Fruit fly (Drosophila melanogaster) whole organism, wandering third instar larva: ENCODE results near the gene CG34338.
A peak's percentile ranks its signal among the peaks of the same experiment; 100 is the strongest.

Experiments
- Abd-B ChIP-seq: fragments of >200 bp; optimal IDR thresholded peaks from 2 replicates; lab custom pipeline; 2017; ENCODE audit warnings: missing biosample characterization, missing genetic modification characterization
- CG32264 ChIP-seq: fragments of 200-800 bp; sonication (Bioruptor generic); optimal IDR thresholded peaks from 2 replicates; lab custom pipeline; 2016; ENCODE audit warnings: missing biosample characterization, missing genetic modification characterization
- CG9705 ChIP-seq: fragments of 200-800 bp; sonication (Bioruptor generic); optimal IDR thresholded peaks from 2 replicates; lab custom pipeline; 2018; ENCODE audit warnings: missing biosample characterization, mild to moderate bottlenecking, missing genetic modification characterization
- CrebA ChIP-seq: fragments of 200-800 bp; sonication (Bioruptor generic); optimal IDR thresholded peaks from 2 replicates; lab custom pipeline; 2016; ENCODE audit warnings: missing biosample characterization, mild to moderate bottlenecking, missing genetic modification characterization, borderline replicate concordance
- Dfd ChIP-seq: fragments of >200 bp; optimal IDR thresholded peaks from 2 replicates; lab custom pipeline; 2017; ENCODE audit warnings: missing biosample characterization, missing genetic modification characterization
- Dif ChIP-seq: fragments of 200-275, 200-300 bp; sonication (Bioruptor generic); optimal IDR thresholded peaks from 2 replicates; lab custom pipeline; 2018; ENCODE audit warnings: missing biosample characterization, missing genetic modification characterization; ENCODE audit not compliant: partially characterized antibody
- GATAd ChIP-seq: sonication (Bioruptor generic); optimal IDR thresholded peaks from 2 replicates; lab custom pipeline; 2016; ENCODE audit warnings: missing biosample characterization, missing genetic modification characterization
- HLH106 ChIP-seq: fragments of 200-800 bp; optimal IDR thresholded peaks from 3 replicates; lab custom pipeline; 2019; ENCODE audit warnings: missing biosample characterization, mild to moderate bottlenecking, missing genetic modification characterization, moderate library complexity
- Hr83 ChIP-seq: fragments of 200-300 bp; sonication (Bioruptor generic); optimal IDR thresholded peaks from 2 replicates; lab custom pipeline; 2016; ENCODE audit warnings: missing biosample characterization, mild to moderate bottlenecking, missing genetic modification characterization, moderate library complexity; ENCODE audit not compliant: poor library complexity, severe bottlenecking
- Mio ChIP-seq: sonication (Bioruptor generic); optimal IDR thresholded peaks from 2 replicates; lab custom pipeline; 2016; ENCODE audit warnings: missing biosample characterization, missing genetic modification characterization
- Myc ChIP-seq: fragments of >200 bp; optimal IDR thresholded peaks from 2 replicates; lab custom pipeline; 2017
- N ChIP-seq: fragments of >200 bp; optimal IDR thresholded peaks from 2 replicates; lab custom pipeline; 2018; ENCODE audit warnings: missing biosample characterization, missing external identifiers, missing genetic modification characterization
- OdsH ChIP-seq: fragments of 200-800 bp; sonication (Bioruptor generic); optimal IDR thresholded peaks from 2 replicates; lab custom pipeline; 2016; ENCODE audit warnings: missing biosample characterization, mild to moderate bottlenecking, missing genetic modification characterization
- Rel ChIP-seq, 2 experiments: fragments of 200-800 bp; sonication (Bioruptor generic) in 1 of 2; optimal IDR thresholded peaks; 2 replicates in 1 of 2; 3 replicates in 1 of 2; lab custom pipeline; 2016 to 2019; ENCODE audit warnings: mild to moderate bottlenecking in 2 of 2, missing biosample characterization in 2 of 2, missing genetic modification characterization in 2 of 2, moderate library complexity in 1 of 2
- br ChIP-seq: fragments of 200-800 bp; sonication (Bioruptor generic); optimal IDR thresholded peaks from 2 replicates; lab custom pipeline; 2016; ENCODE audit warnings: missing biosample characterization, missing genetic modification characterization
- brk ChIP-seq: fragments of 200-800 bp; sonication (Bioruptor generic); optimal IDR thresholded peaks from 2 replicates; lab custom pipeline; 2016; ENCODE audit warnings: missing biosample characterization, mild to moderate bottlenecking, missing genetic modification characterization
- dl ChIP-seq, 2 experiments: fragments of 175-275, 200-275 bp in 1 of 2; fragments of 200-275 bp in 1 of 2; sonication (Bioruptor generic); optimal IDR thresholded peaks; lab custom pipeline; 2018; ENCODE audit warnings: mild to moderate bottlenecking in 2 of 2, missing biosample characterization in 2 of 2, missing genetic modification characterization in 2 of 2, moderate library complexity in 2 of 2; ENCODE audit not compliant: partially characterized antibody in 2 of 2, insufficient read depth in 1 of 2
- ey ChIP-seq: fragments of 200-800 bp; sonication (Bioruptor generic); optimal IDR thresholded peaks from 2 replicates; lab custom pipeline; 2016; ENCODE audit warnings: missing biosample characterization, missing genetic modification characterization
- foxo ChIP-seq, 2 experiments: fragments of 200-800 bp; sonication (Bioruptor generic); optimal IDR thresholded peaks; 2 replicates in 1 of 2; 3 replicates in 1 of 2; lab custom pipeline; 2016 to 2017; ENCODE audit warnings: missing biosample characterization in 2 of 2, missing genetic modification characterization in 2 of 2
- h ChIP-seq: fragments of 200-800 bp; sonication (Bioruptor generic); optimal IDR thresholded peaks from 3 replicates; lab custom pipeline; 2016; ENCODE audit warnings: missing biosample characterization, mild to moderate bottlenecking, missing genetic modification characterization
- jim ChIP-seq: fragments of 175-275, 200-325 bp; sonication (Bioruptor generic); optimal IDR thresholded peaks from 2 replicates; lab custom pipeline; 2016; ENCODE audit warnings: missing biosample characterization, mild to moderate bottlenecking, missing genetic modification characterization
- lola ChIP-seq: fragments of >200 bp; optimal IDR thresholded peaks from 2 replicates; lab custom pipeline; 2017; ENCODE audit warnings: missing biosample characterization, missing genetic modification characterization
- pan ChIP-seq: fragments of >200 bp; optimal IDR thresholded peaks from 2 replicates; lab custom pipeline; 2017
- rgr ChIP-seq: fragments of 200-800 bp; sonication (Bioruptor generic); optimal IDR thresholded peaks from 3 replicates; lab custom pipeline; 2016; ENCODE audit warnings: missing biosample characterization, mild to moderate bottlenecking, missing genetic modification characterization
- sage ChIP-seq: fragments of 200-800 bp; sonication (Bioruptor generic); optimal IDR thresholded peaks from 2 replicates; lab custom pipeline; 2016; ENCODE audit warnings: missing biosample characterization, mild to moderate bottlenecking, missing genetic modification characterization
- sv ChIP-seq: fragments of 200-800 bp; sonication (Bioruptor generic); optimal IDR thresholded peaks from 3 replicates; lab custom pipeline; 2016; ENCODE audit warnings: missing biosample characterization, missing genetic modification characterization
- tai ChIP-seq: sonication (Bioruptor generic); optimal IDR thresholded peaks from 2 replicates; lab custom pipeline; 2016; ENCODE audit warnings: missing biosample characterization, missing genetic modification characterization
- usp ChIP-seq: fragments of >200 bp; optimal IDR thresholded peaks from 2 replicates; lab custom pipeline; 2017; ENCODE audit warnings: missing biosample characterization, missing genetic modification characterization

The CG34338 gene

DNA sequence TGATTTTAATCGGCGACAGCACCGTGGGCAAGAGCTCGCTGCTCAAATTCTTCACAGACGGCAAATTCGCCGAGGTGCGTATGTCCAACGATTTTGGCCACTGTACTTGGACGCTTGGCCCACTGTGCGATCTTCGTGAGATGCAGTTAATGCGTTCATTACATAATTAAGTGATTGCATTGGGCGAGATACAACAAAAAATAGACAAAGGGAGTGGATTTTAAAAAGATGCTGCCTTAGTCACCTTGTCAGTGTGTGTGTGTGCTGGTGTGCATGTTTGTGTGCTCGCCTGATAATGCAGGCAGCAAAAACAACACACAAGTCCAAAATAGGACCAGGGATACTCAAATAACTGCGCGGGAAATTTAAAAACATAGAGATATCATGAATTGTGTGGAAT, 33.3 kb upstream of the CG34338 start:
- no peak for TF ChIP-seq usp (GFP tag; lab: Kevin White, UChicago)
- TF ChIP-seq CrebA (GFP tag; lab: Kevin White, UChicago): no peak
- TF ChIP-seq lola (GFP tag; lab: Kevin White, UChicago): no peak
- no peak for TF ChIP-seq h (GFP tag; lab: Kevin White, UChicago)
- TF ChIP-seq dl (GFP tag; optimal IDR thresholded peaks at IDR 0.05; lab: Kevin White, UChicago; ENCODE audit: insufficient read depth in 1 of 2, partially characterized antibody in 2 of 2): no peak
- no peak for TF ChIP-seq HLH106 (tag; lab: Kevin White, UChicago)
- no peak for TF ChIP-seq Mio

DNA sequence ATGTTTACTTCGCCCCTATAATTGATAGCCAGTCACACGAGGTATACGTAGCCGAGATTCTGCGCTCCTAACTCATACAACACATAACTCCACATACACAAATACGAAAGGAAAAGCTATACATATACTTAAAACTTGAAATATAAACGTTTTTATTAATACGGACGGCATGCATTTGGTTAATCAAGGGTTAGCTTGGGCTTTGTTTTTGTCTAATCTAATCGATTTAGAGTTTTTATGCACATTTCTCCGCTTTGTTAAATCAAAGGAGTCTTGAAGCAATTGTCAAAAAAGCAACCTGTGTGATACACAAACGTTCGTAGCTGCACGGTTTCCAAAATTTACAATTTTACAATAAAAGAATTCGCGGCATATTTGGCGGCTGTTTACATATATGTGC, 31.9 kb upstream of the CG34338 start, which contains the start of gene Tom40:
TSS of gene Tom40 (plus strand) at position 301 of the 400 bp plus-strand sequence.
- TF ChIP-seq sage: no peak
- no peak for TF ChIP-seq sv (GFP tag; lab: Kevin White, UChicago)
- no peak for TF ChIP-seq ey (GFP tag; lab: Kevin White, UChicago)
- no peak for TF ChIP-seq Myc

DNA sequence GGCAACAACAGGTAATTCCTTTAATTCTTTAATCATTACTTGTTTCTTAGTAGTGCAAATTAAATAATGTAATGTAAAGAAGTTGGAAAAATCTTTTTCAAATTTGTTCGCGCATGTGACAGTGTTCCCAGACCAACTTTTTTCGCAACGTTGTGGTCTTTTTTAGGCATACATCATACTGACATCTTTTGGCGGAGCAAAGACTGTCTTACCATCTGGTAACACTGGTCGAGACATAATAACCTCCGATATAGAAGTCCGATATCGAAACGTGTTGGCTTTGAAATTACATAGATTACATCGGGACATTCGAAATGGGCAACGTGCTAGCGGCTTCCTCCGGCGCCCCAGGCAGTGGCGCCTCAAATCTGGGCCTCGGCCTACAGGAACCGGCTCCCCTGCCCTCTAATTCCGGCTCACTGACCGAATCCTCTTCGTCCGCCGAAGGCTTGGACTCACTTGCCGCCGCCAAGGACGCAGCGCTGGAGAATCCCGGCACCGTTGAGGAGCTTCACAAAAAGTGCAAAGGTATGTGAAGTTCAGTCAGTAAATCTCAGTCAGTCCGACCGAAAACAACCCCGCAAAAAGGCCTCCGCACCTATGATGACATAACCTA, 31.3 kb upstream of the CG34338 start:
- no peak for TF ChIP-seq Hr83 (GFP tag; lab: Kevin White, UChicago)
- no peak for TF ChIP-seq N
- no peak for TF ChIP-seq Rel (GFP tag; optimal IDR thresholded peaks at IDR 0.05; lab: Kevin White, UChicago)
- TF ChIP-seq Rel (tag; optimal IDR thresholded peaks at IDR 0.05; lab: Kevin White, UChicago): peak; percentile 9

- TF ChIP-seq Abd-B (GFP tag; lab: Kevin White, UChicago): no peak
- TF ChIP-seq foxo (GFP tag; optimal IDR thresholded peaks at IDR 0.05; lab: Kevin White, UChicago): no peak
- no peak for TF ChIP-seq brk
- TF ChIP-seq CG9705: no peak
- TF ChIP-seq Rel (GFP tag; optimal IDR thresholded peaks at IDR 0.05; lab: Kevin White, UChicago): no peak
- TF ChIP-seq Rel (tag; optimal IDR thresholded peaks at IDR 0.05; lab: Kevin White, UChicago): no peak
- no peak for TF ChIP-seq jim
- no peak for TF ChIP-seq Mio
- TF ChIP-seq tai (GFP tag; lab: Kevin White, UChicago): no peak
- TF ChIP-seq CG32264 (GFP tag; lab: Kevin White, UChicago): no peak
- no peak for TF ChIP-seq CrebA (GFP tag; lab: Kevin White, UChicago)
- TF ChIP-seq rgr (GFP tag; lab: Kevin White, UChicago): no peak
- no peak for TF ChIP-seq Hr83 (GFP tag; lab: Kevin White, UChicago)
- no peak for TF ChIP-seq Dif (GFP tag; lab: Kevin White, UChicago)
- no peak for TF ChIP-seq Dfd (GFP tag; lab: Kevin White, UChicago)
These were observed 24.5 kb upstream of the CG34338 start for dm6 chrX:7744036-7744435.

dm6 chrX:7746342-7746741, 22.2 kb upstream of the CG34338 start:
- peak; percentile 96 for TF ChIP-seq Dfd (GFP tag; lab: Kevin White, UChicago)
- TF ChIP-seq br: no peak
- TF ChIP-seq, all 38 proteins: peak for 1

DNA sequence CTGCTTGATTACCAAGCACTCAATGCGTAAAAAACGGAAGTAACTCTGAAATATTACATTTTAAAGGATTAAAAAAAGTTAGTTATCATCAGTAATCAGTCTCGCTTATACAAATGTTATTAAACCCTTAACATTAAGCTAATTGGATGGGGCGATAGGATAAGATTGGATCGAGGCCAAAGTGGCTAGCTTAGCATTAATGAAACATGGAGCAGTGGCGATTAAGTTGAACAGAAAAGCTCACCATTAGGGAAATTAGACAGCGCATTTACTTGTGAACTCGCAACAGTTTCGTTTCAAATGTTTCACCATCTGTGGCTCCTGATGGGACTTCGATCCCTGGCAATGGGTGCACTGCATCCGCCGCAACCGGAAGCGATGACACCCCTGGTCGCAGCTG, 3.9 kb upstream of the CG34338 start, which contains the start of gene Ir7a:
TSS of gene Ir7a (plus strand) at position 301 of the 400 bp plus-strand sequence.
- TF ChIP-seq h (GFP tag; lab: Kevin White, UChicago): no peak

DNA sequence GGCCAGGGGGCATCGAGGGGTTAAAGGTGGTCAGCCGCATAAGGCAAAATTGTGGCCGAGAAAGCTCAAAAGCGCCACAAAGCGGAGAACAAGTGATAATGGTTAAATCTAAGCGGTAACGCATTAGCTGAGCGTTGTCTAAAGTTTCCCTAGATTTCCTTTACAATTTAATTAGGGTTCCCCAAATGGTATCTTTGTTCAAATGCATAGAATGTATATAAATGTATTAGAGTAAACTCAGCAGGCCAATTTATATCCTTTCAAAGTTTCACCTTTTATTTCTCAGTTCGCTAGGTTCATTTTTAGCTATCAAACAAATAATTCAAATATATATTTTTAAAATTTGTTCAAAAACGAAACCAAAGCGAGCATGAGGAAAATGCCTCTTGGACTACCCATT, 9.4 kb downstream of the CG34338 start, which contains the start of gene CG32718:
TSS of gene CG32718 (plus strand) at position 301 of the 400 bp plus-strand sequence.
- TF ChIP-seq pan (no peak), foxo (GFP tag; optimal IDR thresholded peaks at IDR 0.05; lab: Kevin White, UChicago) (no peak), br (no peak), Dif (GFP tag; lab: Kevin White, UChicago) (no peak), Dfd (GFP tag; lab: Kevin White, UChicago) (no peak), GATAd (GFP tag; lab: Kevin White, UChicago) (no peak), sage (no peak), h (GFP tag; lab: Kevin White, UChicago) (no peak), OdsH (GFP tag; lab: Kevin White, UChicago) (no peak)
